Fruit fly (Drosophila melanogaster) whole organism, embryonic: ENCODE results near the gene Syx5.

Source experiments
- Atf3 ChIP-seq: fragments of 200-800 bp; sonication (Bioruptor generic); optimal IDR thresholded peaks from 3 replicates; lab custom pipeline; 2016; ENCODE audit warnings: missing biosample characterization, missing genetic modification characterization
- BEAF-32 ChIP-seq: fragments of 200-800 bp; sonication (Bioruptor generic); optimal IDR thresholded peaks from 3 replicates; lab custom pipeline; 2017; ENCODE audit warnings: missing biosample characterization, missing genetic modification characterization, mild to moderate bottlenecking, moderate library complexity, missing genetic modification reagents
- Bdp1 ChIP-seq: fragments of 200-800 bp; sonication (Bioruptor generic); optimal IDR thresholded peaks from 3 replicates; lab custom pipeline; 2016; ENCODE audit warnings: missing biosample characterization, missing genetic modification characterization
- Bgb ChIP-seq: fragments of 200-800 bp; sonication (Bioruptor generic); IDR thresholded peaks from 2 replicates; pipeline ENCODE4 v1.3.6; 2022; ENCODE audit warnings: missing biosample characterization, missing genetic modification characterization; ENCODE audit not compliant: partially characterized antibody
- CG10209 ChIP-seq: fragments of 200-800 bp; sonication (Bioruptor generic); optimal IDR thresholded peaks from 3 replicates; lab custom pipeline; 2017; ENCODE audit warnings: missing biosample characterization, mild to moderate bottlenecking, missing genetic modification characterization, missing genetic modification reagents
- CG10431 ChIP-seq: fragments of 200-800 bp; sonication (Bioruptor generic); optimal IDR thresholded peaks from 3 replicates; lab custom pipeline; 2018; ENCODE audit warnings: missing biosample characterization, mild to moderate bottlenecking, missing genetic modification characterization
- CG11085 ChIP-seq: fragments of 200-800 bp; sonication (Bioruptor generic); IDR thresholded peaks from 2 replicates; pipeline ENCODE4 v1.3.6; 2022; ENCODE audit warnings: missing biosample characterization, missing genetic modification characterization
- CG11504 ChIP-seq: fragments of 200-800 bp; sonication (Bioruptor generic); optimal IDR thresholded peaks from 3 replicates; lab custom pipeline; 2019; ENCODE audit warnings: missing biosample characterization, mild to moderate bottlenecking, missing genetic modification characterization, moderate library complexity
- CG11695 ChIP-seq: fragments of 200-800 bp; sonication (Bioruptor generic); IDR thresholded peaks from 3 replicates; pipeline ENCODE4 v1.3.6; 2022; ENCODE audit warnings: missing biosample characterization, missing genetic modification characterization
- CG12942 ChIP-seq: fragments of 200-800 bp; sonication (Bioruptor generic); optimal IDR thresholded peaks from 3 replicates; lab custom pipeline; 2016; ENCODE audit warnings: missing biosample characterization, missing genetic modification characterization
- CG14050 ChIP-seq: fragments of 200-800 bp; sonication (Bioruptor generic); IDR thresholded peaks from 3 replicates; pipeline ENCODE4 v1.3.6; 2022; ENCODE audit warnings: missing biosample characterization, missing genetic modification characterization
- CG15696 ChIP-seq: fragments of 200-800 bp; sonication (Bioruptor generic); optimal IDR thresholded peaks from 2 replicates; lab custom pipeline; 2019; ENCODE audit warnings: missing biosample characterization, mild to moderate bottlenecking, missing genetic modification characterization, moderate library complexity
- CG17328 ChIP-seq: fragments of 200-800 bp; sonication (Bioruptor generic); IDR thresholded peaks from 2 replicates; pipeline ENCODE4 v1.3.6; 2022; ENCODE audit warnings: missing biosample characterization, missing genetic modification characterization
- CG18599 ChIP-seq: fragments of 200-800 bp; sonication (Bioruptor generic); optimal IDR thresholded peaks from 3 replicates; lab custom pipeline; 2017; ENCODE audit warnings: missing biosample characterization, missing genetic modification characterization, mild to moderate bottlenecking, moderate library complexity, missing genetic modification reagents
- CG2116 ChIP-seq: fragments of 200-800 bp; sonication (Bioruptor generic); optimal IDR thresholded peaks from 3 replicates; lab custom pipeline; 2018; ENCODE audit warnings: missing biosample characterization, mild to moderate bottlenecking, missing genetic modification characterization
- CG2889 ChIP-seq: fragments of 200-800 bp; sonication (Bioruptor generic); IDR thresholded peaks from 3 replicates; pipeline ENCODE4 v1.3.6; 2022; ENCODE audit warnings: missing biosample characterization, missing genetic modification characterization
- CG33213 ChIP-seq: fragments of 200-800 bp; sonication (Bioruptor generic); optimal IDR thresholded peaks from 3 replicates; lab custom pipeline; 2016; ENCODE audit warnings: missing biosample characterization, missing genetic modification characterization
- CG3726 ChIP-seq: fragments of 200-800 bp; sonication (Bioruptor generic); IDR thresholded peaks from 3 replicates; pipeline ENCODE4, ENCODE4 v1.3.6; 2022; ENCODE audit warnings: missing biosample characterization, missing genetic modification characterization
- CG3838 ChIP-seq: fragments of 200-800 bp; sonication (Bioruptor generic); optimal IDR thresholded peaks from 3 replicates; lab custom pipeline; 2016; ENCODE audit warnings: missing biosample characterization, missing genetic modification characterization
- CG6683 ChIP-seq: fragments of 200-800 bp; sonication (Bioruptor generic); optimal IDR thresholded peaks from 2 replicates; lab custom pipeline; 2017; ENCODE audit warnings: missing biosample characterization, mild to moderate bottlenecking, missing genetic modification characterization, missing genetic modification reagents
- CG8765 ChIP-seq: fragments of 200-800 bp; sonication (Bioruptor generic); IDR thresholded peaks from 2 replicates; pipeline ENCODE4 v1.3.6; 2022; ENCODE audit warnings: missing biosample characterization, missing genetic modification characterization
- CG9797 ChIP-seq: fragments of 200-800 bp; sonication (Bioruptor generic); optimal IDR thresholded peaks from 3 replicates; lab custom pipeline; 2018; ENCODE audit warnings: missing biosample characterization, mild to moderate bottlenecking, missing genetic modification characterization
- D19B ChIP-seq: fragments of 200-800 bp; sonication (Bioruptor generic); optimal IDR thresholded peaks from 2 replicates; lab custom pipeline; 2017; ENCODE audit warnings: missing biosample characterization, mild to moderate bottlenecking, missing genetic modification characterization
- Dek ChIP-seq: fragments of 200-800 bp; sonication (Bioruptor generic); optimal IDR thresholded peaks from 3 replicates; lab custom pipeline; 2019; ENCODE audit warnings: missing biosample characterization, mild to moderate bottlenecking, missing genetic modification characterization, moderate library complexity
- Doc3 ChIP-seq: fragments of 200-800 bp; sonication (Bioruptor generic); IDR thresholded peaks from 3 replicates; pipeline ENCODE4 v1.3.6; 2022; ENCODE audit warnings: missing biosample characterization, missing genetic modification characterization; ENCODE audit not compliant: partially characterized antibody
- Drgx ChIP-seq: fragments of 200-800 bp; sonication (Bioruptor generic); IDR thresholded peaks from 2 replicates; pipeline ENCODE4 v1.3.6; 2022; ENCODE audit warnings: missing biosample characterization, missing genetic modification characterization
- Gsc ChIP-seq: fragments of 200-800 bp; sonication (Bioruptor generic); IDR thresholded peaks from 2 replicates; pipeline ENCODE4 v1.3.6; 2022; ENCODE audit warnings: missing biosample characterization, missing genetic modification characterization
- Gug ChIP-seq: fragments of 200-800 bp; sonication (Bioruptor generic); IDR thresholded peaks from 4 replicates; pipeline ENCODE4 v1.3.6; 2022; ENCODE audit warnings: missing biosample characterization, missing genetic modification characterization
- H15 ChIP-seq: fragments of 200-800 bp; sonication (Bioruptor generic); IDR thresholded peaks from 3 replicates; pipeline ENCODE4 v1.3.6; 2022; ENCODE audit warnings: missing biosample characterization, missing genetic modification characterization
- H2.0 ChIP-seq: fragments of 200-800 bp; sonication (Bioruptor generic); IDR thresholded peaks from 2 replicates; pipeline ENCODE4 v1.3.6; 2022; ENCODE audit warnings: missing biosample characterization, missing genetic modification characterization
- Meics ChIP-seq: fragments of 200-800 bp; sonication (Bioruptor generic); optimal IDR thresholded peaks from 2 replicates; lab custom pipeline; 2017; ENCODE audit warnings: missing biosample characterization, mild to moderate bottlenecking, missing genetic modification characterization
- Mrtf ChIP-seq: fragments of 200-800 bp; sonication (Bioruptor generic); IDR thresholded peaks from 3 replicates; pipeline ENCODE4 v1.3.6; 2022; ENCODE audit warnings: missing biosample characterization, missing genetic modification characterization
- Taf1 ChIP-seq: fragments of 200-800 bp; sonication (Bioruptor generic); IDR thresholded peaks from 2 replicates; pipeline ENCODE4 v1.3.6; 2022; ENCODE audit warnings: missing biosample characterization, missing genetic modification characterization
- Tbp ChIP-seq: fragments of >200 bp; optimal IDR thresholded peaks from 2 replicates; lab custom pipeline; 2018; ENCODE audit warnings: missing biosample characterization, missing genetic modification characterization
- ase ChIP-seq: fragments of 200-800 bp; sonication (Bioruptor generic); IDR thresholded peaks from 3 replicates; pipeline ENCODE4 v1.3.6; 2022; ENCODE audit warnings: missing biosample characterization, missing genetic modification characterization
- ash1 ChIP-seq: fragments of 200-800 bp; sonication (Bioruptor generic); optimal IDR thresholded peaks from 2 replicates; lab custom pipeline; 2018; ENCODE audit warnings: missing biosample characterization, mild to moderate bottlenecking, missing genetic modification characterization
- br ChIP-seq: fragments of >200 bp; optimal IDR thresholded peaks from 2 replicates; lab custom pipeline; 2017
- crc ChIP-seq: fragments of 200-800 bp; sonication (Bioruptor generic); optimal IDR thresholded peaks from 2 replicates; lab custom pipeline; 2016; ENCODE audit warnings: missing biosample characterization, missing genetic modification characterization
- ftz-f1 ChIP-seq: fragments of 200-800 bp; sonication (Bioruptor generic); optimal IDR thresholded peaks from 2 replicates; lab custom pipeline; 2016; ENCODE audit warnings: missing biosample characterization, missing genetic modification characterization
- gcm ChIP-seq: fragments of 200-800 bp; sonication (Bioruptor generic); optimal IDR thresholded peaks from 2 replicates; lab custom pipeline; 2019; ENCODE audit warnings: missing biosample characterization, mild to moderate bottlenecking, missing genetic modification characterization, moderate library complexity
- gsb ChIP-seq: fragments of 200-800 bp; sonication (Bioruptor generic); IDR thresholded peaks from 2 replicates; pipeline ENCODE4 v1.3.6; 2022; ENCODE audit warnings: missing biosample characterization, missing genetic modification characterization
- h ChIP-seq: fragments of >200 bp; optimal IDR thresholded peaks from 2 replicates; lab custom pipeline; 2017
- ken ChIP-seq: fragments of 200-800 bp; sonication (Bioruptor generic); IDR thresholded peaks from 3 replicates; pipeline ENCODE4 v1.3.6; 2022; ENCODE audit warnings: missing biosample characterization, missing genetic modification characterization
- knrl ChIP-seq: fragments of 200-800 bp; sonication (Bioruptor generic); IDR thresholded peaks from 3 replicates; pipeline ENCODE4 v1.3.6; 2022; ENCODE audit warnings: missing biosample characterization, missing genetic modification characterization; ENCODE audit not compliant: partially characterized antibody
- rib ChIP-seq: fragments of 200-800 bp; sonication (Bioruptor generic); IDR thresholded peaks from 2 replicates; pipeline ENCODE4 v1.3.6; 2022; ENCODE audit warnings: missing biosample characterization, missing genetic modification characterization
- scrt ChIP-seq: fragments of 200-800 bp; sonication (Bioruptor generic); optimal IDR thresholded peaks from 2 replicates; lab custom pipeline; 2018; ENCODE audit warnings: missing biosample characterization, mild to moderate bottlenecking, missing genetic modification characterization, moderate library complexity
- tap ChIP-seq: fragments of 200-800 bp; optimal IDR thresholded peaks from 3 replicates; lab custom pipeline; 2019; ENCODE audit warnings: missing biosample characterization, mild to moderate bottlenecking, missing genetic modification characterization, moderate library complexity
- unpg ChIP-seq: fragments of 200-800 bp; sonication (Bioruptor generic); optimal IDR thresholded peaks from 3 replicates; lab custom pipeline; 2018; ENCODE audit warnings: missing biosample characterization, mild to moderate bottlenecking, missing genetic modification characterization, moderate library complexity

Gene Syx5

dm6 chr2L:16350160-16350633, 43.1 kb downstream of the Syx5 start (continued):
- TF ChIP-seq ase (GFP tag; lab: Robert Waterston, UW) (peak; percentile 75; the same call in 2 of the 3 replicates), scrt (GFP tag; lab: Kevin White, UChicago) (peak; percentile 23), tap (tag; lab: Kevin White, UChicago) (no peak), Gug (GFP tag; lab: Robert Waterston, UW) (peak; percentile 78; the same call in 2 of the 4 replicates), CG2116 (GFP tag; lab: Kevin White, UChicago) (peak; percentile 70), CG10431 (GFP tag; lab: Kevin White, UChicago) (no peak), CG8765 (GFP tag; lab: Robert Waterston, UW) (0 out of 2 replicates have a peak, but pooled peaks have one; percentile 50), H15 (GFP tag; lab: Robert Waterston, UW) (peak; percentile 74), crc (peak; percentile 29), D19B (GFP tag; lab: Kevin White, UChicago) (peak; percentile 52)

dm6 chr2L:16350742-16351568, 43.8 kb downstream of the Syx5 start:
- TF ChIP-seq CG3726 (peak; percentile 98), knrl (GFP tag; lab: Robert Waterston, UW) (no peak), CG17328 (GFP tag; lab: Robert Waterston, UW) (peak; percentile 99), Meics (GFP tag; lab: Kevin White, UChicago) (peak; percentile 99), Doc3 (no peak), BEAF-32 (no peak), gsb (GFP tag; lab: Robert Waterston, UW) (peak; percentile 97), rib (GFP tag; lab: Robert Waterston, UW) (peak; percentile 99), Dek (tag; lab: Kevin White, UChicago) (peak; percentile 99), br (lab: Kevin White, UChicago) (no peak), Tbp (no peak), CG2889 (GFP tag; lab: Robert Waterston, UW) (peak; percentile 98), CG33213 (peak; percentile 97), CG6683 (GFP tag; lab: Kevin White, UChicago) (peak; percentile 98), ken (GFP tag; lab: Robert Waterston, UW) (peak; percentile 99), CG18599 (GFP tag; lab: Kevin White, UChicago) (peak; percentile 100), CG11504 (tag; lab: Kevin White, UChicago) (peak; percentile 98), gcm (GFP tag; lab: Kevin White, UChicago) (peak; percentile 99), unpg (GFP tag; lab: Kevin White, UChicago) (peak; percentile 99), Gsc (GFP tag; lab: Robert Waterston, UW) (peak; percentile 95), Drgx (GFP tag; lab: Robert Waterston, UW) (peak; percentile 99), ase (GFP tag; lab: Robert Waterston, UW) (peak; percentile 98), ftz-f1 (GFP tag; lab: Kevin White, UChicago) (peak; percentile 90), CG3838 (GFP tag; lab: Kevin White, UChicago) (peak; percentile 94), Bdp1 (GFP tag; lab: Kevin White, UChicago) (peak; percentile 91), CG14050 (GFP tag; lab: Robert Waterston, UW) (peak; percentile 99), CG10209 (GFP tag; lab: Kevin White, UChicago) (peak; percentile 99), Taf1 (peak; percentile 98), CG9797 (GFP tag; lab: Kevin White, UChicago) (peak; percentile 65), CG11695 (GFP tag; lab: Robert Waterston, UW) (peak; percentile 99), Mrtf (peak; percentile 99), Atf3 (GFP tag; lab: Kevin White, UChicago) (peak; percentile 95), H2.0 (peak; percentile 98), h (lab: Kevin White, UChicago) (no peak), CG11085 (GFP tag; lab: Robert Waterston, UW) (peak; percentile 97), CG12942 (GFP tag; lab: Kevin White, UChicago) (peak; percentile 98), Bgb (no peak), ash1 (GFP tag; lab: Kevin White, UChicago) (peak; percentile 97), CG15696 (tag; lab: Kevin White, UChicago) (peak; percentile 97)
